Fruit fly (Drosophila melanogaster) S2 (cell line): ENCODE data around the gene CG6980.

Experiments used
- CG8478 ChIP-seq: fragments of >200 bp; optimal IDR thresholded peaks from 2 replicates; lab custom pipeline; 2018
- CTCF ChIP-seq, 2 experiments: fragments of >200 bp; optimal IDR thresholded peaks; 2 replicates each; lab custom pipeline; 2018

dm6 chr3R:24816993-24817854 is 9.8 kb downstream of the CG6980 start, which contains the start of the genes CG5808 and Saf-B:
- TF ChIP-seq CTCF (optimal IDR thresholded peaks at IDR 0.05; lab: Kevin White, UChicago) (no peak), CG8478 (lab: Kevin White, UChicago) (no peak)
